Worm (Caenorhabditis elegans): ENCODE measurements around the gene grd-8.

Gene grd-8

ce11 chrV:7822655-7823054 lies 19.7 kb upstream of the grd-8 start:
- peak; percentile 90 for TF ChIP-seq lin-14 (GFP tag; optimal IDR thresholded peaks at IDR 0.05)
- TF ChIP-seq fos-1 (tag; optimal IDR thresholded peaks at IDR 0.05), result peak; percentile 39
- TF ChIP-seq mef-2 (tag; optimal IDR thresholded peaks at IDR 0.05), result peak; percentile 33
- no peak for TF ChIP-seq fkh-4 (tag; optimal IDR thresholded peaks at IDR 0.05; ENCODE audit: borderline replicate concordance)
- peak; percentile 49 for TF ChIP-seq dsc-1 (tag; optimal IDR thresholded peaks at IDR 0.05)
- TF ChIP-seq efl-3 (GFP tag; optimal IDR thresholded peaks at IDR 0.05), result no peak
- TF ChIP-seq lsy-2 (tag; optimal IDR thresholded peaks at IDR 0.05), result peak; percentile 31 to 45
- TF ChIP-seq ceh-90 (tag; optimal IDR thresholded peaks at IDR 0.05), result no peak
- TF ChIP-seq zag-1 (tag; optimal IDR thresholded peaks at IDR 0.05), result no peak
- TF ChIP-seq tbx-2 (tag; optimal IDR thresholded peaks at IDR 0.05), result peak; percentile 33
- no peak for TF ChIP-seq ama-1 (optimal IDR thresholded peaks at IDR 0.05)
- no peak for TF ChIP-seq blmp-1 (tag; optimal IDR thresholded peaks at IDR 0.05)
- peak; percentile 37 for TF ChIP-seq swsn-7 (tag; optimal IDR thresholded peaks at IDR 0.05)
- no peak for TF ChIP-seq skn-1 (tag; optimal IDR thresholded peaks at IDR 0.05)
- TF ChIP-seq lin-35 (GFP tag; optimal IDR thresholded peaks at IDR 0.05), result no peak
- no peak for TF ChIP-seq vab-15 (tag; optimal IDR thresholded peaks at IDR 0.05)
- no peak for TF ChIP-seq ztf-11 (tag; optimal IDR thresholded peaks at IDR 0.05)
- peak in 1 of 2 experiments; percentile 15 for TF ChIP-seq mdl-1 (tag; optimal IDR thresholded peaks at IDR 0.05)
- TF ChIP-seq C34B4.2 (tag; optimal IDR thresholded peaks at IDR 0.05), result no peak
- peak; percentile 44 for TF ChIP-seq nhr-20 (tag; optimal IDR thresholded peaks at IDR 0.05)
- peak; percentile 80 for TF ChIP-seq rnt-1 (tag; optimal IDR thresholded peaks at IDR 0.05)
- TF ChIP-seq jun-1 (tag; optimal IDR thresholded peaks at IDR 0.05), result no peak
- TF ChIP-seq nhr-71 (tag; optimal IDR thresholded peaks at IDR 0.05), result peak; percentile 86
- TF ChIP-seq ceh-82 (tag; optimal IDR thresholded peaks at IDR 0.05), result no peak
- 0 out of 2 replicates have a peak, but pooled peaks have one; percentile 27 for TF ChIP-seq unc-98 (GFP tag; IDR thresholded peaks at IDR 0.05)
- TF ChIP-seq mep-1 (tag; optimal IDR thresholded peaks at IDR 0.05), result no peak
- peak; percentile 29 for TF ChIP-seq xbp-1 (tag; optimal IDR thresholded peaks at IDR 0.05)
- TF ChIP-seq hpl-2 (GFP tag; optimal IDR thresholded peaks at IDR 0.05), result no peak
- TF ChIP-seq unc-130 (tag; optimal IDR thresholded peaks at IDR 0.05), result peak; percentile 46
- no peak for TF ChIP-seq pag-3 (tag; optimal IDR thresholded peaks at IDR 0.05; ENCODE audit: borderline replicate concordance, insufficient read depth)
- no peak for TF ChIP-seq unc-62 (GFP tag; optimal IDR thresholded peaks at IDR 0.05)
- TF ChIP-seq hlh-17 (GFP tag; optimal IDR thresholded peaks at IDR 0.05; ENCODE audit: borderline replicate concordance), result no peak
- TF ChIP-seq ets-5 (GFP tag; IDR thresholded peaks at IDR 0.05), result no peak
- TF ChIP-seq nhr-28 (tag; optimal IDR thresholded peaks at IDR 0.05), result no peak
- TF ChIP-seq ztf-4 (tag; optimal IDR thresholded peaks at IDR 0.05), result peak; percentile 56
- TF ChIP-seq unc-86 (tag; optimal IDR thresholded peaks at IDR 0.05), result no peak
- TF ChIP-seq fkh-8 (tag; optimal IDR thresholded peaks at IDR 0.05), result no peak
- TF ChIP-seq tlp-1 (tag; optimal IDR thresholded peaks at IDR 0.05), result no peak
- TF ChIP-seq nhr-90 (tag; optimal IDR thresholded peaks at IDR 0.05; ENCODE audit: poor library complexity), result no peak
- TF ChIP-seq isw-1 (GFP tag; IDR thresholded peaks at IDR 0.05), result no peak
- TF ChIP-seq alr-1 (tag; optimal IDR thresholded peaks at IDR 0.05; ENCODE audit: borderline replicate concordance), result no peak
- peak; percentile 47 for TF ChIP-seq nhr-19 (GFP tag; conservative IDR thresholded peaks at IDR 0.05)
- peak; percentile 23 for TF ChIP-seq lin-39 (tag; optimal IDR thresholded peaks at IDR 0.05)
- no peak for TF ChIP-seq efl-1 (optimal IDR thresholded peaks at IDR 0.05)
- TF ChIP-seq efl-1 (GFP tag; optimal IDR thresholded peaks at IDR 0.05 in 1 of 2), result no peak
- peak; percentile 53 for TF ChIP-seq snu-23 (GFP tag; optimal IDR thresholded peaks at IDR 0.05)
- no peak for TF ChIP-seq Y116A8C.19 (tag; optimal IDR thresholded peaks at IDR 0.05; ENCODE audit: borderline replicate concordance)
- TF ChIP-seq ceh-88 (GFP tag; IDR thresholded peaks at IDR 0.05), result no peak
